Worm (Caenorhabditis elegans): ENCODE measurements around the gene srxa-14.
A peak's percentile ranks its signal among the peaks of the same experiment; 100 is the strongest.

The srxa-14 gene

ce11 chrV:20639294-20639693 is at the start of gene srxa-14:
srxa-14 (plus strand) TSS chrV:20639594.
- TF ChIP-seq egl-13 (tag; optimal IDR thresholded peaks at IDR 0.05), result no peak
- TF ChIP-seq vab-15 (tag; optimal IDR thresholded peaks at IDR 0.05), result no peak
- no peak for TF ChIP-seq C34B4.2 (tag; optimal IDR thresholded peaks at IDR 0.05)
- no peak for TF ChIP-seq pax-3 (tag; optimal IDR thresholded peaks at IDR 0.05)

ce11 chrV:20594746-20595145 is 44.6 kb upstream of the srxa-14 start, which contains the start of gene F26F2.10:
F26F2.10 (minus strand) TSS chrV:20594846.
- no peak for TF ChIP-seq aly-2 (tag; optimal IDR thresholded peaks at IDR 0.05)
- no peak for TF ChIP-seq zip-4 (GFP tag; optimal IDR thresholded peaks at IDR 0.05)
- no peak for TF ChIP-seq F16B12.6 (tag; optimal IDR thresholded peaks at IDR 0.05)

- TF ChIP-seq zag-1 (tag; optimal IDR thresholded peaks at IDR 0.05) (no peak), lin-39 (tag; optimal IDR thresholded peaks at IDR 0.05) (no peak), aly-2 (tag; optimal IDR thresholded peaks at IDR 0.05) (no peak), xbp-1 (tag; optimal IDR thresholded peaks at IDR 0.05) (no peak), unc-98 (GFP tag; IDR thresholded peaks at IDR 0.05) (no peak), fkh-10 (GFP tag; optimal IDR thresholded peaks at IDR 0.05) (no peak), C04F5.9 (tag; optimal IDR thresholded peaks at IDR 0.05) (no peak), pag-3 (tag; optimal IDR thresholded peaks at IDR 0.05; ENCODE audit: borderline replicate concordance, insufficient read depth) (no peak), egl-13 (tag; optimal IDR thresholded peaks at IDR 0.05) (no peak), lir-3 (tag; optimal IDR thresholded peaks at IDR 0.05; ENCODE audit: poor library complexity) (no peak), blmp-1 (tag; optimal IDR thresholded peaks at IDR 0.05) (no peak), nhr-19 (GFP tag; conservative IDR thresholded peaks at IDR 0.05) (no peak), nhr-76 (tag; optimal IDR thresholded peaks at IDR 0.05) (no peak), nhr-12 (tag; optimal IDR thresholded peaks at IDR 0.05) (no peak), F16B12.6 (tag; optimal IDR thresholded peaks at IDR 0.05) (no peak), mep-1 (tag; optimal IDR thresholded peaks at IDR 0.05) (no peak)
These were observed 43.7 kb upstream of the srxa-14 start, which contains the start of gene F26F2.11 for ce11 chrV:20595653-20596052. F26F2.11 (minus strand) TSS chrV:20595753.

- TF ChIP-seq aha-1 (tag; optimal IDR thresholded peaks at IDR 0.05) (no peak), unc-98 (GFP tag; IDR thresholded peaks at IDR 0.05) (no peak), unc-62 (GFP tag; optimal IDR thresholded peaks at IDR 0.05) (no peak), nhr-71 (tag; optimal IDR thresholded peaks at IDR 0.05) (no peak), lin-14 (GFP tag; optimal IDR thresholded peaks at IDR 0.05) (no peak), ama-1 (optimal IDR thresholded peaks at IDR 0.05) (no peak), snpc-4 (tag; optimal IDR thresholded peaks at IDR 0.05) (no peak), efl-1 (optimal IDR thresholded peaks at IDR 0.05) (no peak), efl-1 (GFP tag; optimal IDR thresholded peaks at IDR 0.05 in 1 of 2) (no peak)
These were observed 42.3 kb upstream of the srxa-14 start, which contains the start of gene F46B3.1 for ce11 chrV:20597076-20597475. F46B3.1 (minus strand) TSS chrV:20597176.

ce11 chrV:20599795-20600194 is 39.6 kb upstream of the srxa-14 start, which contains the start of gene col-163:
col-163 (plus strand) TSS chrV:20600095.
- TF ChIP-seq blmp-1 (tag; optimal IDR thresholded peaks at IDR 0.05) (peak; percentile 50), grh-1 (GFP tag; IDR thresholded peaks at IDR 0.05) (no peak)

- TF ChIP-seq C34B4.2 (tag; optimal IDR thresholded peaks at IDR 0.05) (no peak), unc-98 (GFP tag; IDR thresholded peaks at IDR 0.05) (no peak), fkh-10 (GFP tag; optimal IDR thresholded peaks at IDR 0.05) (no peak), sup-37 (GFP tag; optimal IDR thresholded peaks at IDR 0.05) (no peak), egl-13 (tag; optimal IDR thresholded peaks at IDR 0.05) (no peak), sptf-1 (tag; optimal IDR thresholded peaks at IDR 0.05) (no peak), mab-9 (GFP tag; IDR thresholded peaks at IDR 0.05) (no peak), pax-3 (tag; optimal IDR thresholded peaks at IDR 0.05) (no peak), lsy-2 (tag; optimal IDR thresholded peaks at IDR 0.05) (no peak), ama-1 (optimal IDR thresholded peaks at IDR 0.05) (no peak), efl-3 (GFP tag; optimal IDR thresholded peaks at IDR 0.05) (no peak), pag-3 (tag; optimal IDR thresholded peaks at IDR 0.05; ENCODE audit: borderline replicate concordance, insufficient read depth) (no peak), hpl-2 (GFP tag; optimal IDR thresholded peaks at IDR 0.05) (no peak), elt-3 (tag; optimal IDR thresholded peaks at IDR 0.05) (no peak)
These were observed 38.7 kb upstream of the srxa-14 start for ce11 chrV:20600704-20601103.

Data from whole organism, L1 larva.